Worm (Caenorhabditis elegans) whole organism, late embryonic: ENCODE data around the gene pos-1.

Experiments used
- ama-1 ChIP-seq: fragments of 150-350 bp; optimal IDR thresholded peaks from 2 replicates; lab custom pipeline; 2014
- ceh-24 ChIP-seq: sonication (generic microtip); optimal IDR thresholded peaks from 2 replicates; lab custom pipeline; 2016; ENCODE audit warnings: mild to moderate bottlenecking, missing genetic modification characterization, missing compliant biosample characterization
- ceh-34 ChIP-seq: sonication (generic microtip); optimal IDR thresholded peaks from 2 replicates; lab custom pipeline; 2016; ENCODE audit warnings: mild to moderate bottlenecking, missing genetic modification characterization, missing compliant biosample characterization
- ceh-6 ChIP-seq: fragments of 200-800 bp; sonication (Bioruptor generic); optimal IDR thresholded peaks from 2 replicates; lab custom pipeline; 2018; ENCODE audit warnings: mild to moderate bottlenecking, missing genetic modification characterization, missing compliant biosample characterization
- dve-1 ChIP-seq: sonication (generic microtip); optimal IDR thresholded peaks from 2 replicates; lab custom pipeline; 2017; ENCODE audit warnings: antibody characterized with exemption, mild to moderate bottlenecking, missing genetic modification characterization, missing compliant biosample characterization
- lin-11 ChIP-seq: fragments of 200-800 bp; sonication (Bioruptor generic); optimal IDR thresholded peaks from 2 replicates; lab custom pipeline; 2018; ENCODE audit warnings: mild to moderate bottlenecking, missing genetic modification characterization, missing compliant biosample characterization
- mec-3 ChIP-seq: sonication (generic microtip); optimal IDR thresholded peaks from 2 replicates; lab custom pipeline; 2016; ENCODE audit warnings: borderline replicate concordance, missing genetic modification characterization, missing compliant biosample characterization
- nfya-1 ChIP-seq: sonication (generic microtip); optimal IDR thresholded peaks from 2 replicates; lab custom pipeline; 2017; ENCODE audit warnings: missing genetic modification characterization, mild to moderate bottlenecking, missing compliant biosample characterization, antibody characterized with exemption, moderate library complexity
- nhr-11 ChIP-seq: fragments of 150-350 bp; optimal IDR thresholded peaks from 2 replicates; lab custom pipeline; 2014; ENCODE audit warnings: missing biosample characterization, missing genetic modification characterization
- syd-9 ChIP-seq: sonication (generic microtip); optimal IDR thresholded peaks from 2 replicates; lab custom pipeline; 2016; ENCODE audit warnings: mild to moderate bottlenecking, missing genetic modification characterization, moderate library complexity, missing compliant biosample characterization
- unc-3 ChIP-seq, 2 experiments: fragments of 200-800 bp in 1 of 2; sonication (Bioruptor generic) in 1 of 2; sonication (generic microtip) in 1 of 2; conservative IDR thresholded peaks in 1 of 2; optimal IDR thresholded peaks in 1 of 2; 2 replicates each; pipeline versions ENCODE4 v1.3.6 to Lab custom; 2016 to 2022; ENCODE audit warnings: missing compliant biosample characterization in 2 of 2, missing genetic modification characterization in 2 of 2, missing genetic modification reagents in 1 of 2
- unc-55 ChIP-seq: sonication (generic microtip); optimal IDR thresholded peaks from 2 replicates; lab custom pipeline; 2017; ENCODE audit warnings: missing biosample characterization, missing genetic modification reagents, missing genetic modification characterization

DNA sequence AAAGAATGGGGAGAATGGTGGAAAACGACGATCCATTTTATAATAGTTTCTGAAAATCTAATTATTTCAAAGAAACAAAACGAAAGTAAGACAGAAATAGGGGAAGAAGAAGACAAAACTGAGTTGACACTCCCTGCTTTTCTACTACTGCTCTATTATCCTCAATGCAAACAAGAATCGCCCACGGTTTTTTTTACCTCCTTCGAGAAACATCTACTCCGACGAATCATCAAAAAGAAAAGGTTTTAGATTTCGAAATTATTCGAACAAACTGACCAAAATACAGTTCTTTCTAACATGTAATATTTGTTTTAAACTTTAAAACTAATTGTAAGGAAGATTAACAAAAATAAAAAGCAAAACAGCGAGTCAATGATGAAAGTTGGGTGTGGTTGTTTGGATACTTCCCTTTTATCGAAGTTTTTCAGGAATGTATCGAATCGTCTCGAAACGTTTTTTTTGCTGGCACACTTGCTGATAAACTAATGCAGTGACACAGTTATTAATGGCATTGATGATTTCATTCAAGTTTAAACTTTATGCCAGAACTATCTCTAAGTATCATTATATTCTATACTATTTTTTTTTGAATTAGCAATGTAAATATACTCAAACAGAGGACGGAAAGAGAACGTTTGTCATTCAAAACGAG is 27.9 kb upstream of the pos-1 start, which contains the start of gene hsp-17:
- TF ChIP-seq ceh-34 (tag; lab: Kevin White, UChicago) (no peak), ama-1 (lab: Kevin White, UChicago) (no peak), mec-3 (tag; lab: Kevin White, UChicago) (no peak), nfya-1 (tag; lab: Kevin White, UChicago) (no peak), unc-55 (GFP tag; lab: Kevin White, UChicago) (no peak), lin-11 (tag; lab: Kevin White, UChicago) (no peak), syd-9 (tag; lab: Kevin White, UChicago) (no peak), nhr-11 (tag; lab: Kevin White, UChicago) (no peak), ceh-6 (GFP tag; lab: Kevin White, UChicago) (no peak), unc-3 (GFP tag; conservative IDR thresholded peaks at IDR 0.05; lab: Robert Waterston, UW) (no peak), unc-3 (tag; optimal IDR thresholded peaks at IDR 0.05; lab: Kevin White, UChicago) (no peak), dve-1 (tag; lab: Kevin White, UChicago) (no peak), ceh-24 (tag; lab: Kevin White, UChicago) (no peak)
